Fruit fly (Drosophila melanogaster): Measurements from ENCODE around the gene WDR79.

DNA sequence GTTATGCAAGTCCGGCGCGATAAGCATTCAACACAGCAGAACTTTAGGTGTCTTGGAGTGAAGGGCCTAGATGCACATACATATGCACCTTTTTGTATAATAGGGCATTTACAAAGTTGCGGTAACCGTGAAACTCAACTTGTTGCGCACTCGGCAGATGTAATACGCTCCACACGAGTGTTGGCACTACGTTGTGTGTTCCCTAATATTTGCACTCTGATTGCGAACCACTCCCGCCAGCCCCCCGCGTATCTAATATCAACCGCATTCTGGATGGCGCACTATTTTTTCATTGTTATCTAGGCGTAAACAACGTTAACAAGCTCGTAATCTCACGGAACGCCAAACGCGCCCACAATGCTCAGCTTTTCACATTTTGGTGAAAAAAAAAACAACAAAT, 47.2 kb downstream of the WDR79 start:
- TF ChIP-seq Sin3A (optimal IDR thresholded peaks at IDR 0.05) (no peak), insv (optimal IDR thresholded peaks at IDR 0.05) (no peak), h (optimal IDR thresholded peaks at IDR 0.05) (no peak)
